Worm (Caenorhabditis elegans) whole organism, young adult: Measurements from ENCODE around the gene F43G6.16.

Experiments used
- K11D2.4 ChIP-seq: fragments of 200-800 bp; sonication (Bioruptor generic); IDR thresholded peaks from 2 replicates; pipeline ENCODE4 v1.3.6; 2022; ENCODE audit warnings: missing genetic modification reagents, missing genetic modification characterization, missing compliant biosample characterization
- ceh-100 ChIP-seq: fragments of 200-800 bp; sonication (Bioruptor generic); IDR thresholded peaks from 2 replicates; pipeline ENCODE4 v1.3.6; 2022; ENCODE audit warnings: missing genetic modification reagents, missing genetic modification characterization, missing compliant biosample characterization
- die-1 ChIP-seq: sonication (generic microtip); optimal IDR thresholded peaks from 2 replicates; lab custom pipeline; 2016; ENCODE audit warnings: missing genotype, mild to moderate bottlenecking, missing genetic modification characterization, missing compliant biosample characterization
- dpl-1 ChIP-seq: fragments of 150-350 bp; optimal IDR thresholded peaks from 2 replicates; lab custom pipeline; 2014; ENCODE audit warnings: missing biosample characterization, missing genetic modification reagents, missing genetic modification characterization
- efl-1 ChIP-seq: fragments of 150-350 bp; optimal IDR thresholded peaks from 2 replicates; lab custom pipeline; 2014; ENCODE audit warnings: missing biosample characterization, missing genetic modification reagents, missing genetic modification characterization
- ets-4 ChIP-seq: fragments of 200-800 bp; sonication (Bioruptor generic); optimal IDR thresholded peaks from 2 replicates; lab custom pipeline; 2018; ENCODE audit warnings: mild to moderate bottlenecking, missing genetic modification characterization, missing compliant biosample characterization
- mel-28 ChIP-seq: sonication (generic microtip); optimal IDR thresholded peaks from 2 replicates; lab custom pipeline; 2016; ENCODE audit warnings: borderline replicate concordance, mild to moderate bottlenecking, missing genetic modification characterization, missing compliant biosample characterization
- mxl-1 ChIP-seq: sonication (generic microtip); optimal IDR thresholded peaks from 2 replicates; lab custom pipeline; 2016; ENCODE audit warnings: missing genetic modification characterization, missing compliant biosample characterization
- nfya-1 ChIP-seq: sonication (generic microtip); optimal IDR thresholded peaks from 2 replicates; lab custom pipeline; 2017; ENCODE audit warnings: antibody characterized with exemption, missing compliant biosample characterization, missing genetic modification characterization, borderline replicate concordance; ENCODE audit not compliant: insufficient read depth
- rpc-1 ChIP-seq, 2 experiments: fragments of 150-350 bp in 1 of 2; sonication (generic microtip) in 1 of 2; optimal IDR thresholded peaks; 2 replicates each; lab custom pipeline; 2014 to 2018; ENCODE audit warnings: missing biosample characterization in 1 of 2, missing genetic modification characterization in 1 of 2, missing genetic modification reagents in 1 of 2, missing genotype in 1 of 2
- sdz-38 ChIP-seq: sonication (generic microtip); optimal IDR thresholded peaks from 2 replicates; lab custom pipeline; 2016; ENCODE audit warnings: missing genotype, missing genetic modification characterization, missing compliant biosample characterization
- snpc-4 ChIP-seq, 5 experiments: fragments of 150-350 bp in 1 of 5; sonication (generic microtip) in 4 of 5; optimal IDR thresholded peaks; 2 replicates each; lab custom pipeline; 2014 to 2018; ENCODE audit warnings: missing genetic modification characterization in 5 of 5, missing biosample characterization in 3 of 5, antibody characterized with exemption in 2 of 5, mild to moderate bottlenecking in 2 of 5, missing compliant biosample characterization in 2 of 5, missing genotype in 2 of 5, moderate library complexity in 2 of 5, missing genetic modification reagents in 1 of 5
- somi-1 ChIP-seq: fragments of 200-800 bp; sonication (Bioruptor generic); optimal IDR thresholded peaks from 2 replicates; lab custom pipeline; 2018; ENCODE audit warnings: mild to moderate bottlenecking, missing genetic modification characterization, missing compliant biosample characterization
- ztf-18 ChIP-seq: sonication (generic microtip); optimal IDR thresholded peaks from 2 replicates; lab custom pipeline; 2016; ENCODE audit warnings: missing genotype, mild to moderate bottlenecking, missing genetic modification characterization, missing compliant biosample characterization

- no peak for TF ChIP-seq K11D2.4 (GFP tag; lab: Robert Waterston, UW)
- TF ChIP-seq mel-28 (tag; lab: Kevin White, UChicago): no peak
- no peak for TF ChIP-seq ceh-100
- TF ChIP-seq ztf-18 (tag; lab: Kevin White, UChicago): no peak
- no peak for TF ChIP-seq dpl-1 (GFP tag; lab: Kevin White, UChicago)
- TF ChIP-seq snpc-4 (GFP tag; optimal IDR thresholded peaks at IDR 0.05; lab: Kevin White, UChicago): no peak
- TF ChIP-seq snpc-4 (tag; optimal IDR thresholded peaks at IDR 0.05; lab: Kevin White, UChicago): no peak
- no peak for TF ChIP-seq somi-1
- no peak for TF ChIP-seq rpc-1 (optimal IDR thresholded peaks at IDR 0.05; lab: Kevin White, UChicago)
- TF ChIP-seq rpc-1 (tag; optimal IDR thresholded peaks at IDR 0.05; lab: Kevin White, UChicago): no peak
- no peak for TF ChIP-seq efl-1 (GFP tag; lab: Kevin White, UChicago)
- TF ChIP-seq nfya-1 (tag; lab: Kevin White, UChicago): no peak
- TF ChIP-seq ets-4: no peak
- TF ChIP-seq sdz-38 (tag; lab: Kevin White, UChicago): no peak
- no peak for TF ChIP-seq mxl-1 (tag; lab: Kevin White, UChicago)
- TF ChIP-seq die-1 (tag; lab: Kevin White, UChicago): no peak
Observed at ce11 chrII:11819824-11820223, 37.4 kb upstream of the F43G6.16 start, which contains the start of gene Y6D1A.2.
